Fruit fly (Drosophila melanogaster) whole organism, pupa: ENCODE measurements around the gene hid.

ENCODE experiments used
- CG13204 ChIP-seq: fragments of 200-800 bp; sonication (Bioruptor generic); optimal IDR thresholded peaks from 2 replicates; lab custom pipeline; 2018; ENCODE audit warnings: missing biosample characterization, mild to moderate bottlenecking, missing genetic modification characterization, moderate library complexity
- CG15710 ChIP-seq: fragments of 200-800 bp; sonication (Bioruptor generic); optimal IDR thresholded peaks from 2 replicates; lab custom pipeline; 2018; ENCODE audit warnings: missing biosample characterization, mild to moderate bottlenecking, missing genetic modification characterization, moderate library complexity
- CG32121 ChIP-seq: fragments of 200-800 bp; sonication (Bioruptor generic); IDR thresholded peaks from 2 replicates; pipeline ENCODE4 v1.3.6; 2022; ENCODE audit warnings: missing biosample characterization, missing genetic modification characterization
- CG34367 ChIP-seq: fragments of 200-800 bp; sonication (Bioruptor generic); optimal IDR thresholded peaks from 2 replicates; lab custom pipeline; 2018; ENCODE audit warnings: missing biosample characterization, mild to moderate bottlenecking, missing genetic modification characterization
- CG4496 ChIP-seq: fragments of 200-800 bp; sonication (Bioruptor generic); IDR thresholded peaks from 3 replicates; pipeline ENCODE4 v1.3.6; 2022; ENCODE audit warnings: missing biosample characterization, missing genetic modification characterization
- CG8159 ChIP-seq: fragments of 200-800 bp; sonication (Bioruptor generic); optimal IDR thresholded peaks from 3 replicates; lab custom pipeline; 2018; ENCODE audit warnings: missing biosample characterization, mild to moderate bottlenecking, missing genetic modification characterization, moderate library complexity
- CG9948 ChIP-seq: fragments of 200-800 bp; sonication (Bioruptor generic); optimal IDR thresholded peaks from 2 replicates; lab custom pipeline; 2018; ENCODE audit warnings: missing biosample characterization, mild to moderate bottlenecking, missing genetic modification characterization, moderate library complexity
- EcR ChIP-seq: fragments of 200-800 bp; sonication (Bioruptor generic); optimal IDR thresholded peaks from 3 replicates; lab custom pipeline; 2019; ENCODE audit warnings: missing biosample characterization, missing genetic modification characterization, mild to moderate bottlenecking, moderate library complexity, missing genetic modification reagents
- Ets98B ChIP-seq: fragments of 200-800 bp; sonication (Bioruptor generic); IDR thresholded peaks from 2 replicates; pipeline ENCODE4 v1.3.6; 2022; ENCODE audit warnings: missing biosample characterization, missing genetic modification characterization
- Snoo ChIP-seq: fragments of 200-800 bp; sonication (Bioruptor generic); optimal IDR thresholded peaks from 3 replicates; lab custom pipeline; 2017; ENCODE audit warnings: missing biosample characterization, mild to moderate bottlenecking, missing genetic modification characterization, inconsistent platforms
- fd96Ca ChIP-seq: fragments of 200-800 bp; sonication (Bioruptor generic); IDR thresholded peaks from 3 replicates; pipeline ENCODE4 v1.3.6; 2022; ENCODE audit warnings: missing biosample characterization, missing genetic modification characterization
- gl ChIP-seq: fragments of 200-800 bp; sonication (Bioruptor generic); optimal IDR thresholded peaks from 2 replicates; lab custom pipeline; 2018; ENCODE audit warnings: missing biosample characterization, mild to moderate bottlenecking, missing genetic modification characterization

dm6 chr3L:18221275-18221858 is 35.9 kb upstream of the hid start:
- TF ChIP-seq gl (tag; lab: Kevin White, UChicago) (peak; percentile 65), fd96Ca (GFP tag; lab: Robert Waterston, UW) (no peak), EcR (GFP tag; lab: Kevin White, UChicago) (peak; percentile 90), CG15710 (tag; lab: Kevin White, UChicago) (peak; percentile 53), CG4496 (GFP tag; lab: Robert Waterston, UW) (no peak), Ets98B (GFP tag; lab: Robert Waterston, UW) (no peak), CG34367 (tag; lab: Kevin White, UChicago) (peak; percentile 47), CG32121 (GFP tag; lab: Robert Waterston, UW) (no peak), CG9948 (tag; lab: Kevin White, UChicago) (peak; percentile 7), CG8159 (tag; lab: Kevin White, UChicago) (peak; percentile 51), CG13204 (GFP tag; lab: Kevin White, UChicago) (peak; percentile 78), Snoo (peak; percentile 47)
